Fruit fly (Drosophila melanogaster) whole organism, embryonic: ENCODE data around the gene Snx27.
A peak's percentile ranks its signal among the peaks of the same experiment; 100 is the strongest.

Experiments used
- Asciz ChIP-seq: fragments of 200-800 bp; sonication (Bioruptor generic); optimal IDR thresholded peaks from 2 replicates; lab custom pipeline; 2017; ENCODE audit warnings: missing biosample characterization, mild to moderate bottlenecking, missing genetic modification characterization, missing genetic modification reagents
- CG10543 ChIP-seq: fragments of 200-800 bp; sonication (Bioruptor generic); optimal IDR thresholded peaks from 3 replicates; lab custom pipeline; 2017; ENCODE audit warnings: missing biosample characterization, mild to moderate bottlenecking, missing genetic modification characterization, moderate library complexity
- CG10979 ChIP-seq: fragments of 200-800 bp; sonication (Bioruptor generic); optimal IDR thresholded peaks from 2 replicates; lab custom pipeline; 2018; ENCODE audit warnings: missing biosample characterization, mild to moderate bottlenecking, missing genetic modification characterization, moderate library complexity
- CG12071 ChIP-seq: fragments of 200-800 bp; sonication (Bioruptor generic); optimal IDR thresholded peaks from 3 replicates; lab custom pipeline; 2018; ENCODE audit warnings: missing biosample characterization, mild to moderate bottlenecking, missing genetic modification characterization
- CG12104 ChIP-seq: fragments of 200-800 bp; sonication (Bioruptor generic); optimal IDR thresholded peaks from 3 replicates; lab custom pipeline; 2016; ENCODE audit warnings: missing biosample characterization, missing genetic modification characterization
- CG12299 ChIP-seq: fragments of 200-800 bp; sonication (Bioruptor generic); optimal IDR thresholded peaks from 2 replicates; lab custom pipeline; 2018; ENCODE audit warnings: missing biosample characterization, mild to moderate bottlenecking, missing genetic modification characterization
- CG13296 ChIP-seq: fragments of 200-800 bp; sonication (Bioruptor generic); optimal IDR thresholded peaks from 3 replicates; lab custom pipeline; 2018; ENCODE audit warnings: missing biosample characterization, mild to moderate bottlenecking, missing genetic modification characterization
- CG14014 ChIP-seq: fragments of 200-800 bp; sonication (Bioruptor generic); IDR thresholded peaks from 2 replicates; pipeline ENCODE4 v1.3.6; 2022; ENCODE audit warnings: missing biosample characterization, missing genetic modification characterization
- CG14050 ChIP-seq: fragments of 200-800 bp; sonication (Bioruptor generic); IDR thresholded peaks from 3 replicates; pipeline ENCODE4 v1.3.6; 2022; ENCODE audit warnings: missing biosample characterization, missing genetic modification characterization
- CG14710 ChIP-seq: fragments of 200-800 bp; sonication (Bioruptor generic); optimal IDR thresholded peaks from 3 replicates; lab custom pipeline; 2019; ENCODE audit warnings: missing biosample characterization, mild to moderate bottlenecking, missing genetic modification characterization, moderate library complexity
- CG17612 ChIP-seq: fragments of 200-800 bp; sonication (Bioruptor generic); IDR thresholded peaks from 2 replicates; pipeline ENCODE4 v1.3.6; 2022; ENCODE audit warnings: missing biosample characterization, missing genetic modification characterization
- CG18619 ChIP-seq: fragments of 200-800 bp; sonication (Bioruptor generic); optimal IDR thresholded peaks from 3 replicates; lab custom pipeline; 2017; ENCODE audit warnings: missing biosample characterization, mild to moderate bottlenecking, missing genetic modification characterization
- CG2889 ChIP-seq: fragments of 200-800 bp; sonication (Bioruptor generic); IDR thresholded peaks from 3 replicates; pipeline ENCODE4 v1.3.6; 2022; ENCODE audit warnings: missing biosample characterization, missing genetic modification characterization
- CG31441 ChIP-seq: fragments of 200-800 bp; sonication (Bioruptor generic); IDR thresholded peaks from 2 replicates; pipeline ENCODE4 v1.3.6; 2022; ENCODE audit warnings: missing biosample characterization, missing genetic modification characterization
- CG33557 ChIP-seq: fragments of 200-800 bp; sonication (Bioruptor generic); optimal IDR thresholded peaks from 2 replicates; lab custom pipeline; 2019; ENCODE audit warnings: missing biosample characterization, mild to moderate bottlenecking, missing genetic modification characterization, moderate library complexity
- CG5180 ChIP-seq: fragments of 200-800 bp; sonication (Bioruptor generic); optimal IDR thresholded peaks from 3 replicates; lab custom pipeline; 2017; ENCODE audit warnings: missing biosample characterization, missing genetic modification characterization, mild to moderate bottlenecking, moderate library complexity, missing genetic modification reagents
- CG6813 ChIP-seq: fragments of 200-800 bp; sonication (Bioruptor generic); optimal IDR thresholded peaks from 2 replicates; lab custom pipeline; 2017; ENCODE audit warnings: missing biosample characterization, missing genetic modification characterization, mild to moderate bottlenecking, moderate library complexity, missing genetic modification reagents
- CG7556 ChIP-seq: fragments of 200-800 bp; sonication (Bioruptor generic); optimal IDR thresholded peaks from 2 replicates; lab custom pipeline; 2017; ENCODE audit warnings: missing biosample characterization, mild to moderate bottlenecking, missing genetic modification characterization
- CG9727 ChIP-seq: fragments of 200-800 bp; sonication (Bioruptor generic); optimal IDR thresholded peaks from 3 replicates; lab custom pipeline; 2017; ENCODE audit warnings: missing biosample characterization, mild to moderate bottlenecking, missing genetic modification characterization
- Dip2 ChIP-seq: fragments of 200-800 bp; sonication (Bioruptor generic); IDR thresholded peaks from 2 replicates; pipeline ENCODE4 v1.3.6; 2022; ENCODE audit warnings: missing biosample characterization, missing genetic modification characterization
- Fer1 ChIP-seq: fragments of 200-800 bp; sonication (Bioruptor generic); optimal IDR thresholded peaks from 2 replicates; lab custom pipeline; 2017; ENCODE audit warnings: missing biosample characterization, mild to moderate bottlenecking, missing genetic modification characterization
- HHEX ChIP-seq: fragments of 200-800 bp; sonication (Bioruptor generic); optimal IDR thresholded peaks from 3 replicates; lab custom pipeline; 2017; ENCODE audit warnings: missing biosample characterization, mild to moderate bottlenecking, missing genetic modification characterization, missing genetic modification reagents
- Mrtf ChIP-seq: fragments of 200-800 bp; sonication (Bioruptor generic); IDR thresholded peaks from 3 replicates; pipeline ENCODE4 v1.3.6; 2022; ENCODE audit warnings: missing biosample characterization, missing genetic modification characterization
- NK7.1 ChIP-seq: fragments of 200-800 bp; sonication (Bioruptor generic); optimal IDR thresholded peaks from 3 replicates; lab custom pipeline; 2016; ENCODE audit warnings: missing biosample characterization, missing genetic modification characterization
- Sox100B ChIP-seq: fragments of 200-800 bp; sonication (Bioruptor generic); optimal IDR thresholded peaks from 3 replicates; lab custom pipeline; 2018; ENCODE audit warnings: missing biosample characterization, mild to moderate bottlenecking, missing genetic modification characterization
- Vsx1 ChIP-seq: fragments of 200-800 bp; sonication (Bioruptor generic); optimal IDR thresholded peaks from 2 replicates; lab custom pipeline; 2017; ENCODE audit warnings: missing biosample characterization, mild to moderate bottlenecking, missing genetic modification characterization, missing genetic modification reagents
- Xrp1 ChIP-seq: fragments of 200-800 bp; sonication (Bioruptor generic); IDR thresholded peaks from 2 replicates; pipeline ENCODE4 v1.3.6; 2022; ENCODE audit warnings: missing biosample characterization, missing genetic modification characterization
- chif ChIP-seq, 2 experiments: fragments of 200-800 bp; sonication (Bioruptor generic); optimal IDR thresholded peaks; 3 replicates each; lab custom pipeline; 2016; ENCODE audit warnings: missing biosample characterization in 2 of 2, missing genetic modification characterization in 2 of 2
- croc ChIP-seq: fragments of 200-800 bp; sonication (Bioruptor generic); conservative IDR thresholded peaks from 3 replicates; pipeline ENCODE4 v1.3.6; 2022; ENCODE audit warnings: missing biosample characterization, missing genetic modification characterization
- da ChIP-seq: fragments of 200-800 bp; sonication (Bioruptor generic); optimal IDR thresholded peaks from 2 replicates; lab custom pipeline; 2016; ENCODE audit warnings: missing biosample characterization, missing genetic modification characterization
- danr ChIP-seq: fragments of 200-800 bp; sonication (Bioruptor generic); IDR thresholded peaks from 2 replicates; pipeline ENCODE4 v1.3.6; 2022; ENCODE audit warnings: missing biosample characterization, missing genetic modification characterization
- dm ChIP-seq: fragments of 200-800 bp; sonication (Bioruptor generic); optimal IDR thresholded peaks from 3 replicates; lab custom pipeline; 2016; ENCODE audit warnings: missing biosample characterization, missing genetic modification characterization
- grn ChIP-seq: fragments of 200-800 bp; sonication (Bioruptor generic); optimal IDR thresholded peaks from 3 replicates; lab custom pipeline; 2017; ENCODE audit warnings: missing biosample characterization, missing genetic modification characterization
- ham ChIP-seq: fragments of 200-800 bp; sonication (Bioruptor generic); IDR thresholded peaks from 2 replicates; pipeline ENCODE4 v1.3.6; 2022; ENCODE audit warnings: missing biosample characterization, missing genetic modification characterization
- kni ChIP-seq: fragments of 200-800 bp; sonication (Bioruptor generic); optimal IDR thresholded peaks from 3 replicates; lab custom pipeline; 2017; ENCODE audit warnings: mild to moderate bottlenecking, missing biosample characterization, missing genetic modification reagents, missing genetic modification characterization
- nau ChIP-seq: fragments of 200-800 bp; sonication (Bioruptor generic); optimal IDR thresholded peaks from 3 replicates; lab custom pipeline; 2017; ENCODE audit warnings: missing biosample characterization, mild to moderate bottlenecking, missing genetic modification characterization, missing genetic modification reagents
- pan ChIP-seq, 4 experiments: fragments of >200 bp in 3 of 4; fragments of 200-800 bp in 1 of 4; sonication (Bioruptor generic) in 1 of 4; optimal IDR thresholded peaks in 3 of 4; IDR thresholded peaks in 1 of 4; 2 replicates each; pipeline versions ENCODE4 v1.3.6 to Lab custom; 2017 to 2022; ENCODE audit warnings: missing biosample characterization in 2 of 4, missing genetic modification characterization in 2 of 4, mixed read lengths in 1 of 4
- repo ChIP-seq: fragments of 200-800 bp; sonication (Bioruptor generic); optimal IDR thresholded peaks from 2 replicates; lab custom pipeline; 2016; ENCODE audit warnings: missing biosample characterization, missing genetic modification characterization
- run ChIP-seq: fragments of 200-800 bp; sonication (Bioruptor generic); optimal IDR thresholded peaks from 3 replicates; lab custom pipeline; 2018; ENCODE audit warnings: missing biosample characterization, mild to moderate bottlenecking, missing genetic modification characterization
- sima ChIP-seq: fragments of 200-800 bp; sonication (Bioruptor generic); optimal IDR thresholded peaks from 2 replicates; lab custom pipeline; 2016; ENCODE audit warnings: missing biosample characterization, missing genetic modification characterization
- trh ChIP-seq: fragments of 200-800 bp; sonication (Bioruptor generic); optimal IDR thresholded peaks from 2 replicates; lab custom pipeline; 2016; ENCODE audit warnings: missing biosample characterization, missing genetic modification characterization
- z ChIP-seq: fragments of 200-800 bp; sonication (Bioruptor generic); IDR thresholded peaks from 3 replicates; pipeline ENCODE4 v1.3.6; 2022; ENCODE audit warnings: missing biosample characterization, missing genetic modification characterization

The Snx27 gene

DNA sequence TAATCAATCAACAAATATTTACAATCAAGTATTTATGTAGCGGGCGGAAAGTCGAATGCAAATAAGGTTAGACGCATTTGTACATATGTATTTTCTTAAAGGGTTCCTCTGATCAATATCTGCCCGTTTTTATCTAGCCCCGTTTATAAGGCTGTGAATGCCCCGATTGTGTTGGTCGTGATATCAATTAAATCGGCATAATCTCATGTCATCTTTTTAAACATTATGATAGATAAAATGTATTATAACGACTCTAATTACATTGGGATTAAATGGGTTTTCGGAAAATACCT, 59.7 kb downstream of the Snx27 start (continued):
- TF ChIP-seq CG12299 (tag; lab: Kevin White, UChicago) (no peak), croc (GFP tag; lab: Robert Waterston, UW) (0 out of 3 replicates have a peak, but pooled peaks have one; percentile 10), Xrp1 (GFP tag; lab: Robert Waterston, UW) (no peak; the same call in 1 of the 2 replicates), Mrtf (0 out of 3 replicates have a peak, but pooled peaks have one; percentile 3), pan (optimal IDR thresholded peaks at IDR 0.05; lab: Kevin White, UChicago) (no peak), pan (GFP tag; optimal IDR thresholded peaks at IDR 0.05 in 1 of 2, IDR thresholded peaks at IDR 0.05 in 1 of 2) (peak in 1 of 2 experiments; percentile 1), HHEX (GFP tag; lab: Kevin White, UChicago) (peak; percentile 31), Dip2 (GFP tag; lab: Robert Waterston, UW) (no peak), CG5180 (GFP tag; lab: Kevin White, UChicago) (peak; percentile 19), CG33557 (GFP tag; lab: Kevin White, UChicago) (no peak), CG10543 (peak; percentile 21), CG14014 (GFP tag; lab: Robert Waterston, UW) (peak; percentile 3; the same call in 1 of the 2 replicates), CG6813 (peak; percentile 50), dm (GFP tag; lab: Kevin White, UChicago) (no peak), kni (GFP tag; lab: Kevin White, UChicago) (peak; percentile 6), danr (GFP tag; lab: Robert Waterston, UW) (no peak), CG13296 (GFP tag; lab: Kevin White, UChicago) (peak; percentile 21), CG9727 (peak; percentile 42), CG12071 (GFP tag; lab: Kevin White, UChicago) (no peak), NK7.1 (GFP tag; lab: Kevin White, UChicago) (peak; percentile 1), Asciz (GFP tag; lab: Kevin White, UChicago) (peak; percentile 48), repo (GFP tag; lab: Kevin White, UChicago) (no peak), da (no peak), sima (GFP tag; lab: Kevin White, UChicago) (no peak), CG14050 (GFP tag; lab: Robert Waterston, UW) (0 out of 3 replicates have a peak, but pooled peaks have one; percentile 5), Fer1 (GFP tag; lab: Kevin White, UChicago) (peak; percentile 18), run (tag; lab: Kevin White, UChicago) (no peak), nau (no peak), CG10979 (tag; lab: Kevin White, UChicago) (peak; percentile 7), chif (GFP tag; optimal IDR thresholded peaks at IDR 0.05; lab: Kevin White, UChicago) (peak in 1 of 2 experiments; percentile 40), CG12104 (GFP tag; lab: Kevin White, UChicago) (peak; percentile 35), Sox100B (GFP tag; lab: Kevin White, UChicago) (peak; percentile 68), z (GFP tag; lab: Robert Waterston, UW) (no peak; the same call in 2 of the 3 replicates), CG31441 (GFP tag; lab: Robert Waterston, UW) (peak; percentile 9), grn (GFP tag; lab: Kevin White, UChicago) (peak; percentile 60), trh (peak; percentile 29), ham (GFP tag; lab: Robert Waterston, UW) (peak; percentile 2; the same call in 1 of the 2 replicates), CG18619 (peak; percentile 3), CG14710 (tag; lab: Kevin White, UChicago) (peak; percentile 31), CG2889 (GFP tag; lab: Robert Waterston, UW) (no peak), Vsx1 (GFP tag; lab: Kevin White, UChicago) (no peak), CG7556 (GFP tag; lab: Kevin White, UChicago) (peak; percentile 63), CG17612 (GFP tag; lab: Robert Waterston, UW) (peak; percentile 2; the same call in 1 of the 2 replicates)
- TF ChIP-seq, all 482 proteins: peak for 35
